Fruit fly (Drosophila melanogaster) whole organism, embryonic: ENCODE data around the gene RabX6.

Source experiments
- CG10366 ChIP-seq: fragments of 200-800 bp; sonication (Bioruptor generic); IDR thresholded peaks from 2 replicates; pipeline ENCODE4 v1.3.6; 2022; ENCODE audit warnings: missing biosample characterization, missing genetic modification characterization
- CG11398 ChIP-seq: fragments of 200-800 bp; sonication (Bioruptor generic); optimal IDR thresholded peaks from 2 replicates; lab custom pipeline; 2016; ENCODE audit warnings: missing biosample characterization, missing genetic modification characterization
- CG12104 ChIP-seq: fragments of 200-800 bp; sonication (Bioruptor generic); optimal IDR thresholded peaks from 3 replicates; lab custom pipeline; 2016; ENCODE audit warnings: missing biosample characterization, missing genetic modification characterization
- CG14965 ChIP-seq: fragments of 200-800 bp; sonication (Bioruptor generic); optimal IDR thresholded peaks from 2 replicates; lab custom pipeline; 2016; ENCODE audit warnings: missing biosample characterization, missing genetic modification characterization, borderline replicate concordance
- CG1529 ChIP-seq: fragments of 200-800 bp; sonication (Bioruptor generic); optimal IDR thresholded peaks from 3 replicates; lab custom pipeline; 2018; ENCODE audit warnings: missing biosample characterization, missing genetic modification characterization
- CG16779 ChIP-seq: fragments of 200-800 bp; sonication (Bioruptor generic); IDR thresholded peaks from 2 replicates; pipeline ENCODE4 v1.3.6; 2022; ENCODE audit warnings: missing biosample characterization, missing genetic modification characterization
- CG17568 ChIP-seq: fragments of 200-800 bp; sonication (Bioruptor generic); optimal IDR thresholded peaks from 2 replicates; lab custom pipeline; 2018; ENCODE audit warnings: missing biosample characterization, mild to moderate bottlenecking, missing genetic modification characterization, moderate library complexity
- CG17829 ChIP-seq: fragments of 200-800 bp; optimal IDR thresholded peaks from 2 replicates; lab custom pipeline; 2019; ENCODE audit warnings: missing biosample characterization, mild to moderate bottlenecking, missing genetic modification characterization, moderate library complexity
- CG30403 ChIP-seq: fragments of 200-800 bp; sonication (Bioruptor generic); optimal IDR thresholded peaks from 3 replicates; lab custom pipeline; 2016; ENCODE audit warnings: missing biosample characterization, missing genetic modification characterization
- CG33557 ChIP-seq: fragments of 200-800 bp; sonication (Bioruptor generic); optimal IDR thresholded peaks from 2 replicates; lab custom pipeline; 2019; ENCODE audit warnings: missing biosample characterization, mild to moderate bottlenecking, missing genetic modification characterization, moderate library complexity
- CG34224 ChIP-seq: fragments of 200-800 bp; sonication (Bioruptor generic); IDR thresholded peaks from 3 replicates; pipeline ENCODE4 v1.3.6; 2022; ENCODE audit warnings: missing biosample characterization, missing genetic modification characterization; ENCODE audit not compliant: partially characterized antibody
- CG34376 ChIP-seq: fragments of 200-800 bp; sonication (Bioruptor generic); optimal IDR thresholded peaks from 2 replicates; lab custom pipeline; 2018; ENCODE audit warnings: missing biosample characterization, mild to moderate bottlenecking, missing genetic modification characterization
- CG4730 ChIP-seq: fragments of 200-800 bp; sonication (Bioruptor generic); IDR thresholded peaks from 2 replicates; pipeline ENCODE4 v1.3.6; 2022; ENCODE audit warnings: missing biosample characterization, missing genetic modification characterization
- CG5245 ChIP-seq: fragments of 200-800 bp; sonication (Bioruptor generic); optimal IDR thresholded peaks from 3 replicates; lab custom pipeline; 2016; ENCODE audit warnings: missing biosample characterization, missing genetic modification characterization
- CG6175 ChIP-seq: fragments of 200-800 bp; sonication (Bioruptor generic); IDR thresholded peaks from 3 replicates; pipeline ENCODE4 v1.3.6; 2022; ENCODE audit warnings: missing biosample characterization, missing genetic modification characterization
- CG6683 ChIP-seq: fragments of 200-800 bp; sonication (Bioruptor generic); optimal IDR thresholded peaks from 2 replicates; lab custom pipeline; 2017; ENCODE audit warnings: missing biosample characterization, mild to moderate bottlenecking, missing genetic modification characterization, missing genetic modification reagents
- CG8478 ChIP-seq: fragments of >200 bp; optimal IDR thresholded peaks from 2 replicates; lab custom pipeline; 2018
- CG9609 ChIP-seq: fragments of 200-800 bp; sonication (Bioruptor generic); optimal IDR thresholded peaks from 3 replicates; lab custom pipeline; 2016; ENCODE audit warnings: missing biosample characterization, missing genetic modification characterization
- CG9876 ChIP-seq: fragments of 200-800 bp; sonication (Bioruptor generic); optimal IDR thresholded peaks from 2 replicates; lab custom pipeline; 2016; ENCODE audit warnings: missing biosample characterization, missing genetic modification characterization
- CG9932 ChIP-seq: fragments of 200-800 bp; sonication (Bioruptor generic); IDR thresholded peaks from 2 replicates; pipeline ENCODE4 v1.3.6; 2022; ENCODE audit warnings: missing biosample characterization, missing genetic modification characterization
- D19A ChIP-seq: fragments of 200-800 bp; optimal IDR thresholded peaks from 3 replicates; lab custom pipeline; 2019; ENCODE audit warnings: missing biosample characterization, mild to moderate bottlenecking, missing genetic modification characterization, moderate library complexity
- Doc2 ChIP-seq: fragments of 200-800 bp; sonication (Bioruptor generic); IDR thresholded peaks from 2 replicates; pipeline ENCODE4 v1.3.6; 2022; ENCODE audit warnings: missing biosample characterization, missing genetic modification characterization
- Fer2 ChIP-seq: fragments of 200-800 bp; sonication (Bioruptor generic); optimal IDR thresholded peaks from 2 replicates; lab custom pipeline; 2018; ENCODE audit warnings: missing biosample characterization, mild to moderate bottlenecking, missing genetic modification characterization, moderate library complexity
- Fer3 ChIP-seq: fragments of 200-800 bp; sonication (Bioruptor generic); optimal IDR thresholded peaks from 2 replicates; lab custom pipeline; 2018; ENCODE audit warnings: missing biosample characterization, mild to moderate bottlenecking, missing genetic modification characterization, moderate library complexity
- HLHmδ ChIP-seq: fragments of 200-800 bp; sonication (Bioruptor generic); optimal IDR thresholded peaks from 2 replicates; lab custom pipeline; 2018; ENCODE audit warnings: missing biosample characterization, mild to moderate bottlenecking, missing genetic modification characterization, moderate library complexity
- Hand ChIP-seq: fragments of 200-800 bp; sonication (Bioruptor generic); optimal IDR thresholded peaks from 2 replicates; lab custom pipeline; 2017; ENCODE audit warnings: mild to moderate bottlenecking, missing biosample characterization, missing genetic modification reagents, missing genetic modification characterization
- HmgZ ChIP-seq: fragments of 200-800 bp; sonication (Bioruptor generic); optimal IDR thresholded peaks from 2 replicates; lab custom pipeline; 2018; ENCODE audit warnings: missing biosample characterization, mild to moderate bottlenecking, missing genetic modification characterization
- Hr39 ChIP-seq: fragments of >200 bp; optimal IDR thresholded peaks from 2 replicates; lab custom pipeline; 2017
- Mrtf ChIP-seq: fragments of 200-800 bp; sonication (Bioruptor generic); IDR thresholded peaks from 3 replicates; pipeline ENCODE4 v1.3.6; 2022; ENCODE audit warnings: missing biosample characterization, missing genetic modification characterization
- Oaz ChIP-seq: fragments of 200-800 bp; sonication (Bioruptor generic); IDR thresholded peaks from 2 replicates; pipeline ENCODE4 v1.3.6; 2022; ENCODE audit warnings: missing biosample characterization, missing genetic modification characterization
- Oli ChIP-seq: fragments of 200-800 bp; sonication (Bioruptor generic); optimal IDR thresholded peaks from 2 replicates; lab custom pipeline; 2018; ENCODE audit warnings: missing biosample characterization, mild to moderate bottlenecking, missing genetic modification characterization, moderate library complexity
- Ssrp ChIP-seq: fragments of 200-800 bp; sonication (Bioruptor generic); optimal IDR thresholded peaks from 2 replicates; lab custom pipeline; 2018; ENCODE audit warnings: missing biosample characterization, mild to moderate bottlenecking, missing genetic modification characterization, moderate library complexity
- Stat92E ChIP-seq, 3 experiments: fragments of >200 bp in 2 of 3; fragments of 200-800 bp in 1 of 3; sonication (Bioruptor generic) in 1 of 3; optimal IDR thresholded peaks; 2 replicates each; lab custom pipeline; 2017 to 2019; ENCODE audit warnings: missing biosample characterization in 3 of 3, missing genetic modification characterization in 3 of 3, mild to moderate bottlenecking in 1 of 3, moderate library complexity in 1 of 3
- amos ChIP-seq: fragments of 200-800 bp; sonication (Bioruptor generic); IDR thresholded peaks from 2 replicates; pipeline ENCODE4 v1.3.6; 2022; ENCODE audit warnings: missing biosample characterization, missing genetic modification characterization; ENCODE audit not compliant: partially characterized antibody
- ap ChIP-seq: fragments of 200-800 bp; sonication (Bioruptor generic); IDR thresholded peaks from 2 replicates; pipeline ENCODE4 v1.3.6; 2022; ENCODE audit warnings: missing biosample characterization, missing genetic modification characterization
- cg ChIP-seq: fragments of 200-800 bp; sonication (Bioruptor generic); optimal IDR thresholded peaks from 3 replicates; lab custom pipeline; 2019; ENCODE audit warnings: missing biosample characterization, mild to moderate bottlenecking, missing genetic modification characterization, moderate library complexity
- danr ChIP-seq: fragments of 200-800 bp; sonication (Bioruptor generic); IDR thresholded peaks from 2 replicates; pipeline ENCODE4 v1.3.6; 2022; ENCODE audit warnings: missing biosample characterization, missing genetic modification characterization
- fru ChIP-seq: fragments of >200 bp; optimal IDR thresholded peaks from 2 replicates; lab custom pipeline; 2017
- gem ChIP-seq: fragments of 200-800 bp; sonication (Bioruptor generic); optimal IDR thresholded peaks from 2 replicates; lab custom pipeline; 2019; ENCODE audit warnings: missing biosample characterization, mild to moderate bottlenecking, missing genetic modification characterization, moderate library complexity
- jumu ChIP-seq: fragments of 200-800 bp; sonication (Bioruptor generic); optimal IDR thresholded peaks from 3 replicates; lab custom pipeline; 2016; ENCODE audit warnings: missing biosample characterization, missing genetic modification characterization
- ken ChIP-seq: fragments of 200-800 bp; sonication (Bioruptor generic); IDR thresholded peaks from 3 replicates; pipeline ENCODE4 v1.3.6; 2022; ENCODE audit warnings: missing biosample characterization, missing genetic modification characterization
- klu ChIP-seq: fragments of 200-800 bp; sonication (Bioruptor generic); IDR thresholded peaks from 2 replicates; pipeline ENCODE4 v1.3.6; 2022; ENCODE audit warnings: missing biosample characterization, missing genetic modification characterization
- prd ChIP-seq, 3 experiments: fragments of >200 bp in 2 of 3; fragments of 200-800 bp in 1 of 3; sonication (Bioruptor generic) in 1 of 3; optimal IDR thresholded peaks in 2 of 3; IDR thresholded peaks in 1 of 3; 2 replicates in 2 of 3; 3 replicates in 1 of 3; pipeline versions ENCODE4 v1.3.6 to Lab custom; 2017 to 2022; ENCODE audit warnings: missing biosample characterization in 1 of 3, missing genetic modification characterization in 1 of 3
- sc ChIP-seq, 3 experiments: fragments of >200 bp in 2 of 3; fragments of 200-800 bp in 1 of 3; sonication (Bioruptor generic) in 1 of 3; optimal IDR thresholded peaks; 2 replicates in 2 of 3; 3 replicates in 1 of 3; lab custom pipeline; 2017; ENCODE audit warnings: mild to moderate bottlenecking in 1 of 3, missing biosample characterization in 1 of 3, missing genetic modification characterization in 1 of 3, missing genetic modification reagents in 1 of 3
- sob ChIP-seq: fragments of 200-800 bp; sonication (Bioruptor generic); IDR thresholded peaks from 2 replicates; pipeline ENCODE4 v1.3.6; 2022; ENCODE audit warnings: missing biosample characterization, missing genetic modification characterization
- toy ChIP-seq: fragments of 200-800 bp; sonication (Bioruptor generic); IDR thresholded peaks from 2 replicates; pipeline ENCODE4 v1.3.6; 2022; ENCODE audit warnings: missing biosample characterization, missing genetic modification characterization
- trh ChIP-seq: fragments of 200-800 bp; sonication (Bioruptor generic); optimal IDR thresholded peaks from 2 replicates; lab custom pipeline; 2016; ENCODE audit warnings: missing biosample characterization, missing genetic modification characterization
- tup ChIP-seq: fragments of 200-800 bp; sonication (Bioruptor generic); optimal IDR thresholded peaks from 2 replicates; lab custom pipeline; 2016; ENCODE audit warnings: missing biosample characterization, mild to moderate bottlenecking, missing genetic modification characterization, moderate library complexity
- wek ChIP-seq: fragments of 200-800 bp; sonication (Bioruptor generic); optimal IDR thresholded peaks from 3 replicates; lab custom pipeline; 2018; ENCODE audit warnings: missing biosample characterization, mild to moderate bottlenecking, missing genetic modification characterization, moderate library complexity

The RabX6 gene

dm6 chr3L:642146-642864, 48.0 kb upstream of the RabX6 start (continued):
- TF ChIP-seq CG30403 (peak; percentile 69), cg (GFP tag; lab: Kevin White, UChicago) (no peak), CG5245 (GFP tag; lab: Kevin White, UChicago) (no peak), jumu (GFP tag; lab: Kevin White, UChicago) (no peak), CG1529 (GFP tag; lab: Kevin White, UChicago) (peak; percentile 44), CG14965 (no peak), CG6175 (GFP tag; lab: Robert Waterston, UW) (no peak), fru (lab: Kevin White, UChicago) (no peak), CG17829 (tag; lab: Kevin White, UChicago) (peak; percentile 61), ap (GFP tag; lab: Robert Waterston, UW) (0 out of 2 replicates have a peak, but pooled peaks have one; percentile 9), trh (GFP tag; lab: Kevin White, UChicago) (no peak), Stat92E (GFP tag; optimal IDR thresholded peaks at IDR 0.05; lab: Kevin White, UChicago) (no peak), CG11398 (GFP tag; lab: Kevin White, UChicago) (no peak), tup (GFP tag; lab: Kevin White, UChicago) (no peak), CG9932 (GFP tag; lab: Robert Waterston, UW) (no peak), CG9609 (GFP tag; lab: Kevin White, UChicago) (no peak), wek (no peak), HLHmδ (GFP tag; lab: Kevin White, UChicago) (no peak), CG17568 (no peak), CG9876 (GFP tag; lab: Kevin White, UChicago) (no peak), Oaz (GFP tag; lab: Robert Waterston, UW) (no peak), CG16779 (no peak), Mrtf (GFP tag; lab: Robert Waterston, UW) (0 out of 3 replicates have a peak, but pooled peaks have one; percentile 31), Oli (tag; lab: Kevin White, UChicago) (peak; percentile 76), danr (no peak), CG12104 (GFP tag; lab: Kevin White, UChicago) (peak; percentile 41), Doc2 (GFP tag; lab: Robert Waterston, UW) (no peak), Fer3 (tag; lab: Kevin White, UChicago) (peak; percentile 32), HmgZ (tag; lab: Kevin White, UChicago) (no peak), sob (GFP tag; lab: Robert Waterston, UW) (no peak), CG6683 (GFP tag; lab: Kevin White, UChicago) (no peak), CG10366 (GFP tag; lab: Robert Waterston, UW) (peak; percentile 52), Fer2 (no peak), CG34376 (GFP tag; lab: Kevin White, UChicago) (no peak), prd (optimal IDR thresholded peaks at IDR 0.05; lab: Kevin White, UChicago) (no peak), prd (GFP tag; IDR thresholded peaks at IDR 0.05; lab: Robert Waterston, UW) (peak; percentile 64; the same call in 2 of the 3 replicates), klu (GFP tag; lab: Robert Waterston, UW) (no peak), gem (tag; lab: Kevin White, UChicago) (peak; percentile 85), toy (GFP tag; lab: Robert Waterston, UW) (no peak), CG8478 (no peak), amos (GFP tag; lab: Robert Waterston, UW) (no peak), D19A (peak; percentile 63), Hr39 (no peak), CG33557 (peak; percentile 41), CG4730 (GFP tag; lab: Robert Waterston, UW) (peak; percentile 15; the same call in 1 of the 2 replicates), Ssrp (tag; lab: Kevin White, UChicago) (peak; percentile 68), ken (GFP tag; lab: Robert Waterston, UW) (0 out of 3 replicates have a peak, but pooled peaks have one; percentile 46), CG34224 (GFP tag; lab: Robert Waterston, UW) (no peak), Hand (GFP tag; lab: Kevin White, UChicago) (no peak), sc (optimal IDR thresholded peaks at IDR 0.05; lab: Kevin White, UChicago) (no peak), sc (GFP tag; optimal IDR thresholded peaks at IDR 0.05; lab: Kevin White, UChicago) (peak; percentile 35)
